Worm (Caenorhabditis elegans) whole organism, mixed stage, embryonic: ENCODE results near the gene T19C9.8.
"Not testable (repeated sequence)": the region's sequence is repeated elsewhere in the genome, so short reads cannot be mapped to it uniquely, and the experiment has no call there.

Experiments used
- blmp-1 ChIP-seq: fragments of 150-350 bp; optimal IDR thresholded peaks from 2 replicates; lab custom pipeline; 2014; ENCODE audit warnings: missing biosample characterization, missing genetic modification characterization
- ceh-43 ChIP-seq: fragments of 200-800 bp; sonication (Bioruptor generic); optimal IDR thresholded peaks from 2 replicates; lab custom pipeline; 2018; ENCODE audit warnings: mild to moderate bottlenecking, missing genetic modification characterization, moderate library complexity, missing compliant biosample characterization
- drap-1 ChIP-seq: fragments of 200-800 bp; sonication (Bioruptor generic); optimal IDR thresholded peaks from 3 replicates; lab custom pipeline; 2018; ENCODE audit warnings: mild to moderate bottlenecking, missing genetic modification characterization, missing compliant biosample characterization
- nhr-28 ChIP-seq: fragments of 150-350 bp; optimal IDR thresholded peaks from 2 replicates; lab custom pipeline; 2014; ENCODE audit warnings: missing biosample characterization, missing genetic modification characterization
- nhr-76 ChIP-seq: sonication (generic microtip); optimal IDR thresholded peaks from 2 replicates; lab custom pipeline; 2017; ENCODE audit warnings: missing biosample characterization, missing genetic modification characterization
- pha-4 ChIP-seq: fragments of 150-350 bp; optimal IDR thresholded peaks from 2 replicates; lab custom pipeline; 2018; ENCODE audit warnings: missing biosample characterization, missing genetic modification reagents, missing genetic modification characterization
- snpc-4 ChIP-seq: fragments of 150-350 bp; optimal IDR thresholded peaks from 2 replicates; lab custom pipeline; 2014; ENCODE audit warnings: missing biosample characterization, missing genetic modification characterization
- unc-62 ChIP-seq: fragments of 150-350 bp; optimal IDR thresholded peaks from 2 replicates; lab custom pipeline; 2014; ENCODE audit warnings: missing biosample characterization, missing genetic modification reagents, missing genetic modification characterization

DNA sequence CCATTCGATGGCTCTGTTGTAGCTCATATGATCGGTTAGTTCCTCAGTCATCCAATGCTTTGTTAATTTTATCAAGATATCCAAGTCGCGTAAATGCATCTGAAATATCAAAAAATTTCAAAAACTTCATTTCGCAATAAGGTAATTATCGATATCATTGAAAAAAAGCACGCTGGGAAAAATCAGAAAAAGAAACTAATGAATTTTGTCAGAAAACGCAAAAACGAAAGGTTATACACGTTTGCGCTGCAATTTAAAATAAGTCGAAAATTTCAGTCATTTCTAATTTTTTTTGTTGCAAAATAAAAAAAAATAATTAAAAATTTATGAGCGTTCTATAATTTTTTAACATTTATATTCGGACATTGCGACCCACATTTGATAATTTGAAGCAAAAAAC, 26.0 kb downstream of the T19C9.8 start, which contains the start of gene K10G4.3:
- not testable (repeated sequence) for TF ChIP-seq nhr-76 (tag; lab: Kevin White, UChicago); nhr-28 (tag; lab: Kevin White, UChicago); drap-1 (GFP tag; lab: Kevin White, UChicago); unc-62 (GFP tag; lab: Kevin White, UChicago); pha-4 (tag; lab: Kevin White, UChicago); blmp-1 (tag; lab: Kevin White, UChicago); ceh-43 (GFP tag; lab: Kevin White, UChicago); snpc-4
